Worm (Caenorhabditis elegans) whole organism, late embryonic: ENCODE results near the gene alx-1.

ENCODE experiments used
- ama-1 ChIP-seq: fragments of 150-350 bp; optimal IDR thresholded peaks from 2 replicates; lab custom pipeline; 2014
- ceh-2 ChIP-seq: sonication (generic microtip); optimal IDR thresholded peaks from 2 replicates; lab custom pipeline; 2016; ENCODE audit warnings: missing genotype, missing genetic modification characterization, missing compliant biosample characterization
- ceh-45 ChIP-seq: fragments of 200-800 bp; sonication (Bioruptor generic); IDR thresholded peaks from 2 replicates; pipeline ENCODE4 v1.3.6; 2022; ENCODE audit warnings: missing genetic modification reagents, missing genetic modification characterization, missing compliant biosample characterization
- ceh-48 ChIP-seq: sonication (generic microtip); optimal IDR thresholded peaks from 2 replicates; lab custom pipeline; 2016; ENCODE audit warnings: missing genetic modification characterization, inconsistent platforms, missing compliant biosample characterization
- ceh-9 ChIP-seq: sonication (generic microtip); optimal IDR thresholded peaks from 2 replicates; lab custom pipeline; 2016; ENCODE audit warnings: mild to moderate bottlenecking, missing genetic modification characterization, inconsistent platforms, missing compliant biosample characterization
- che-1 ChIP-seq: sonication (generic microtip); optimal IDR thresholded peaks from 2 replicates; lab custom pipeline; 2016; ENCODE audit warnings: mild to moderate bottlenecking, missing genetic modification characterization, missing compliant biosample characterization
- eyg-1 ChIP-seq: sonication (generic microtip); optimal IDR thresholded peaks from 2 replicates; lab custom pipeline; 2016; ENCODE audit warnings: missing genotype, missing genetic modification characterization, missing compliant biosample characterization
- fkh-10 ChIP-seq: fragments of 150-350 bp; optimal IDR thresholded peaks from 2 replicates; lab custom pipeline; 2014; ENCODE audit warnings: missing biosample characterization, missing genetic modification reagents, missing genetic modification characterization
- lim-6 ChIP-seq: sonication (generic microtip); optimal IDR thresholded peaks from 2 replicates; lab custom pipeline; 2016; ENCODE audit warnings: missing genetic modification characterization, missing compliant biosample characterization
- odd-2 ChIP-seq: sonication (generic microtip); optimal IDR thresholded peaks from 2 replicates; lab custom pipeline; 2017; ENCODE audit warnings: antibody characterized with exemption, mild to moderate bottlenecking, missing genetic modification characterization, missing compliant biosample characterization
- pag-3 ChIP-seq: sonication (generic microtip); optimal IDR thresholded peaks from 2 replicates; lab custom pipeline; 2016; ENCODE audit warnings: missing compliant biosample characterization, missing genetic modification characterization, borderline replicate concordance
- tbx-2 ChIP-seq: sonication (generic microtip); optimal IDR thresholded peaks from 2 replicates; lab custom pipeline; 2016; ENCODE audit warnings: missing genetic modification characterization, missing compliant biosample characterization

DNA sequence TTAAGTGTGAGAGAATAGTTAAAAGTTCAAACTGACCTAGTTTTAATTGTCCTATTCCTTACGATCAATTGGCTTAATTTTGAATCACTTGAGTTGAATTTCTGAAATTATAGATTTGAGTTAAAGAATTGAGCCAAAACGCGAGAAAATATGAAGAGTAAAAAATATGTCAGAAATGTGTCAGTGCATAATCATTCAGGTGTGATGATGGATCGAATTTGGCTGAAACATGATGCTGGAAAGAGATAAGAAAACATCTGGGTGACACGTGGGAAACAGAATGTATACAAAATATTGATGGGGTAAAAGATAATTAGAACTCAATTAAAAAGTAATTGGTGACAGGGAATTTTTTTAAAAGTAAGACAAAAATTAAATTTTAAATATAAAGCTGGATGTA, 16.6 kb downstream of the alx-1 start, which contains the start of gene R10E12.2:
- TF ChIP-seq ceh-48 (tag; lab: Kevin White, UChicago) = no peak
- no peak for TF ChIP-seq odd-2
- TF ChIP-seq lim-6 (tag; lab: Kevin White, UChicago) = no peak
- no peak for TF ChIP-seq che-1 (tag; lab: Kevin White, UChicago)
- TF ChIP-seq ceh-2 (tag; lab: Kevin White, UChicago) = no peak
- TF ChIP-seq ceh-45 (GFP tag; lab: Robert Waterston, UW) = no peak
- no peak for TF ChIP-seq pag-3 (tag; lab: Kevin White, UChicago)
- no peak for TF ChIP-seq ceh-9 (tag; lab: Kevin White, UChicago)
- TF ChIP-seq tbx-2 (tag; lab: Kevin White, UChicago) = no peak
- no peak for TF ChIP-seq ama-1 (lab: Kevin White, UChicago)
- no peak for TF ChIP-seq eyg-1 (tag; lab: Kevin White, UChicago)
- no peak for TF ChIP-seq fkh-10 (GFP tag; lab: Kevin White, UChicago)
